Fruit fly (Drosophila melanogaster) whole organism, embryonic: Measurements from ENCODE around the gene CG46463.
A peak's percentile ranks its signal among the peaks of the same experiment; 100 is the strongest.

Source experiments
- Abd-B ChIP-seq: fragments of 200-800 bp; sonication (Bioruptor generic); optimal IDR thresholded peaks from 2 replicates; lab custom pipeline; 2018; ENCODE audit warnings: missing biosample characterization, mild to moderate bottlenecking, missing genetic modification characterization, moderate library complexity
- Aef1 ChIP-seq: fragments of 200-800 bp; sonication (Bioruptor generic); IDR thresholded peaks from 3 replicates; pipeline ENCODE4 v1.3.6; 2022; ENCODE audit warnings: missing biosample characterization, missing genetic modification characterization
- CG10366 ChIP-seq: fragments of 200-800 bp; sonication (Bioruptor generic); IDR thresholded peaks from 2 replicates; pipeline ENCODE4 v1.3.6; 2022; ENCODE audit warnings: missing biosample characterization, missing genetic modification characterization
- CG11696 ChIP-seq: fragments of 200-800 bp; sonication (Bioruptor generic); IDR thresholded peaks from 2 replicates; pipeline ENCODE4 v1.3.6; 2022; ENCODE audit warnings: missing biosample characterization, missing genetic modification characterization
- CG12236 ChIP-seq: fragments of 200-800 bp; sonication (Bioruptor generic); optimal IDR thresholded peaks from 2 replicates; lab custom pipeline; 2016; ENCODE audit warnings: missing biosample characterization, missing genetic modification characterization
- CG12659 ChIP-seq: fragments of 200-800 bp; sonication (Bioruptor generic); optimal IDR thresholded peaks from 3 replicates; lab custom pipeline; 2017; ENCODE audit warnings: mild to moderate bottlenecking, missing biosample characterization, missing genetic modification reagents, missing genetic modification characterization
- CG13424 ChIP-seq: fragments of 200-800 bp; sonication (Bioruptor generic); optimal IDR thresholded peaks from 2 replicates; lab custom pipeline; 2019; ENCODE audit warnings: missing biosample characterization, mild to moderate bottlenecking, missing genetic modification characterization, moderate library complexity
- CG1529 ChIP-seq: fragments of 200-800 bp; sonication (Bioruptor generic); optimal IDR thresholded peaks from 3 replicates; lab custom pipeline; 2018; ENCODE audit warnings: missing biosample characterization, missing genetic modification characterization
- CG15479 ChIP-seq: fragments of 200-800 bp; sonication (Bioruptor generic); optimal IDR thresholded peaks from 3 replicates; lab custom pipeline; 2019; ENCODE audit warnings: missing biosample characterization, mild to moderate bottlenecking, missing genetic modification characterization, moderate library complexity
- CG17385 ChIP-seq: fragments of 200-800 bp; sonication (Bioruptor generic); optimal IDR thresholded peaks from 3 replicates; lab custom pipeline; 2018; ENCODE audit warnings: missing biosample characterization, mild to moderate bottlenecking, missing genetic modification characterization
- CG17802 ChIP-seq: fragments of 200-800 bp; sonication (Bioruptor generic); optimal IDR thresholded peaks from 2 replicates; lab custom pipeline; 2018; ENCODE audit warnings: missing biosample characterization, mild to moderate bottlenecking, missing genetic modification characterization, moderate library complexity
- CG2129 ChIP-seq: fragments of 200-800 bp; sonication (Bioruptor generic); IDR thresholded peaks from 2 replicates; pipeline ENCODE4 v1.3.6; 2022; ENCODE audit warnings: missing biosample characterization, missing genetic modification characterization; ENCODE audit not compliant: partially characterized antibody
- CG34376 ChIP-seq: fragments of 200-800 bp; sonication (Bioruptor generic); optimal IDR thresholded peaks from 2 replicates; lab custom pipeline; 2018; ENCODE audit warnings: missing biosample characterization, mild to moderate bottlenecking, missing genetic modification characterization
- CG3726 ChIP-seq: fragments of 200-800 bp; sonication (Bioruptor generic); IDR thresholded peaks from 3 replicates; pipeline ENCODE4, ENCODE4 v1.3.6; 2022; ENCODE audit warnings: missing biosample characterization, missing genetic modification characterization
- CG4328 ChIP-seq: fragments of 200-800 bp; sonication (Bioruptor generic); optimal IDR thresholded peaks from 3 replicates; lab custom pipeline; 2017; ENCODE audit warnings: missing biosample characterization, missing genetic modification reagents, missing genetic modification characterization
- CG4360 ChIP-seq: fragments of 200-800 bp; sonication (Bioruptor generic); IDR thresholded peaks from 2 replicates; pipeline ENCODE4 v1.3.6; 2022; ENCODE audit warnings: missing biosample characterization, missing genetic modification characterization
- CG6689 ChIP-seq: fragments of 200-800 bp; sonication (Bioruptor generic); IDR thresholded peaks from 2 replicates; pipeline ENCODE4 v1.3.6; 2022; ENCODE audit warnings: missing biosample characterization, missing genetic modification characterization
- CG8478 ChIP-seq: fragments of >200 bp; optimal IDR thresholded peaks from 2 replicates; lab custom pipeline; 2018
- CG9817 ChIP-seq: fragments of 200-800 bp; sonication (Bioruptor generic); optimal IDR thresholded peaks from 2 replicates; lab custom pipeline; 2018; ENCODE audit warnings: missing biosample characterization, mild to moderate bottlenecking, missing genetic modification characterization, moderate library complexity
- Dbx ChIP-seq: fragments of 200-800 bp; sonication (Bioruptor generic); IDR thresholded peaks from 3 replicates; pipeline ENCODE4 v1.3.6; 2022; ENCODE audit warnings: missing biosample characterization, missing genetic modification characterization
- Eip74EF ChIP-seq, 2 experiments: fragments of 200-800 bp in 1 of 2; fragments of >200 bp in 1 of 2; sonication (Bioruptor generic) in 1 of 2; optimal IDR thresholded peaks; 2 replicates each; lab custom pipeline; 2017 to 2019; ENCODE audit warnings: missing biosample characterization in 2 of 2, missing genetic modification characterization in 2 of 2, mild to moderate bottlenecking in 1 of 2, moderate library complexity in 1 of 2
- Elba2 ChIP-seq: fragments of 200-800 bp; sonication (Bioruptor generic); optimal IDR thresholded peaks from 3 replicates; lab custom pipeline; 2016; ENCODE audit warnings: missing biosample characterization, missing genetic modification characterization
- Gug ChIP-seq: fragments of 200-800 bp; sonication (Bioruptor generic); IDR thresholded peaks from 4 replicates; pipeline ENCODE4 v1.3.6; 2022; ENCODE audit warnings: missing biosample characterization, missing genetic modification characterization
- Hey ChIP-seq: fragments of 200-800 bp; sonication (Bioruptor generic); optimal IDR thresholded peaks from 3 replicates; lab custom pipeline; 2018; ENCODE audit warnings: missing biosample characterization, mild to moderate bottlenecking, missing genetic modification characterization
- Hr39 ChIP-seq: fragments of >200 bp; optimal IDR thresholded peaks from 2 replicates; lab custom pipeline; 2017
- Oaz ChIP-seq: fragments of 200-800 bp; sonication (Bioruptor generic); IDR thresholded peaks from 2 replicates; pipeline ENCODE4 v1.3.6; 2022; ENCODE audit warnings: missing biosample characterization, missing genetic modification characterization
- PHDP ChIP-seq: fragments of 200-800 bp; sonication (Bioruptor generic); optimal IDR thresholded peaks from 3 replicates; lab custom pipeline; 2018; ENCODE audit warnings: missing biosample characterization, mild to moderate bottlenecking, missing genetic modification characterization, moderate library complexity
- Ssrp ChIP-seq: fragments of 200-800 bp; sonication (Bioruptor generic); optimal IDR thresholded peaks from 2 replicates; lab custom pipeline; 2018; ENCODE audit warnings: missing biosample characterization, mild to moderate bottlenecking, missing genetic modification characterization, moderate library complexity
- Stat92E ChIP-seq, 3 experiments: fragments of >200 bp in 2 of 3; fragments of 200-800 bp in 1 of 3; sonication (Bioruptor generic) in 1 of 3; optimal IDR thresholded peaks; 2 replicates each; lab custom pipeline; 2017 to 2019; ENCODE audit warnings: missing biosample characterization in 3 of 3, missing genetic modification characterization in 3 of 3, mild to moderate bottlenecking in 1 of 3, moderate library complexity in 1 of 3
- Taf1 ChIP-seq: fragments of 200-800 bp; sonication (Bioruptor generic); IDR thresholded peaks from 2 replicates; pipeline ENCODE4 v1.3.6; 2022; ENCODE audit warnings: missing biosample characterization, missing genetic modification characterization
- aop ChIP-seq: fragments of 200-800 bp; sonication (Bioruptor generic); IDR thresholded peaks from 2 replicates; pipeline ENCODE4 v1.3.6; 2022; ENCODE audit warnings: missing biosample characterization, missing genetic modification characterization
- bcd ChIP-seq: fragments of 200-800 bp; sonication (Bioruptor generic); optimal IDR thresholded peaks from 2 replicates; lab custom pipeline; 2017; ENCODE audit warnings: missing biosample characterization, mild to moderate bottlenecking, missing genetic modification characterization
- caup ChIP-seq: fragments of 200-800 bp; sonication (Bioruptor generic); optimal IDR thresholded peaks from 3 replicates; lab custom pipeline; 2017; ENCODE audit warnings: missing biosample characterization, mild to moderate bottlenecking, missing genetic modification characterization, moderate library complexity; ENCODE audit not compliant: severe bottlenecking
- cg ChIP-seq: fragments of 200-800 bp; sonication (Bioruptor generic); optimal IDR thresholded peaks from 3 replicates; lab custom pipeline; 2019; ENCODE audit warnings: missing biosample characterization, mild to moderate bottlenecking, missing genetic modification characterization, moderate library complexity
- chinmo ChIP-seq: fragments of 200-800 bp; sonication (Bioruptor generic); IDR thresholded peaks from 4 replicates; pipeline ENCODE4 v1.3.6; 2022; ENCODE audit warnings: missing biosample characterization, missing genetic modification characterization; ENCODE audit not compliant: partially characterized antibody
- crc ChIP-seq: fragments of 200-800 bp; sonication (Bioruptor generic); optimal IDR thresholded peaks from 2 replicates; lab custom pipeline; 2016; ENCODE audit warnings: missing biosample characterization, missing genetic modification characterization
- dmrt11E ChIP-seq: fragments of 200-800 bp; sonication (Bioruptor generic); optimal IDR thresholded peaks from 3 replicates; lab custom pipeline; 2018; ENCODE audit warnings: missing biosample characterization, mild to moderate bottlenecking, missing genetic modification characterization, moderate library complexity
- ems ChIP-seq: fragments of 200-800 bp; sonication (Bioruptor generic); optimal IDR thresholded peaks from 3 replicates; lab custom pipeline; 2016; ENCODE audit warnings: missing biosample characterization, missing genetic modification characterization
- esg ChIP-seq: fragments of 200-800 bp; sonication (Bioruptor generic); conservative IDR thresholded peaks from 2 replicates; pipeline ENCODE4 v1.3.6; 2022; ENCODE audit warnings: missing biosample characterization, missing genetic modification characterization
- jumu ChIP-seq: fragments of 200-800 bp; sonication (Bioruptor generic); optimal IDR thresholded peaks from 3 replicates; lab custom pipeline; 2016; ENCODE audit warnings: missing biosample characterization, missing genetic modification characterization
- klu ChIP-seq: fragments of 200-800 bp; sonication (Bioruptor generic); IDR thresholded peaks from 2 replicates; pipeline ENCODE4 v1.3.6; 2022; ENCODE audit warnings: missing biosample characterization, missing genetic modification characterization
- lilli ChIP-seq: fragments of 200-800 bp; sonication (Bioruptor generic); optimal IDR thresholded peaks from 3 replicates; lab custom pipeline; 2016; ENCODE audit warnings: missing biosample characterization, missing genetic modification characterization
- luna ChIP-seq: fragments of 200-800 bp; sonication (Bioruptor generic); optimal IDR thresholded peaks from 2 replicates; lab custom pipeline; 2016; ENCODE audit warnings: missing biosample characterization, missing genetic modification characterization
- nau ChIP-seq: fragments of 200-800 bp; sonication (Bioruptor generic); optimal IDR thresholded peaks from 3 replicates; lab custom pipeline; 2017; ENCODE audit warnings: missing biosample characterization, mild to moderate bottlenecking, missing genetic modification characterization, missing genetic modification reagents
- psq ChIP-seq: fragments of 200-800 bp; sonication (Bioruptor generic); optimal IDR thresholded peaks from 2 replicates; lab custom pipeline; 2017; ENCODE audit warnings: missing biosample characterization, missing genetic modification characterization
- salm ChIP-seq: fragments of 200-800 bp; sonication (Bioruptor generic); optimal IDR thresholded peaks from 2 replicates; lab custom pipeline; 2018; ENCODE audit warnings: missing biosample characterization, mild to moderate bottlenecking, missing genetic modification characterization
- sens-2 ChIP-seq: fragments of 200-800 bp; sonication (Bioruptor generic); IDR thresholded peaks from 2 replicates; pipeline ENCODE4 v1.3.6; 2022; ENCODE audit warnings: missing biosample characterization, missing genetic modification characterization
- sug ChIP-seq: fragments of 200-800 bp; optimal IDR thresholded peaks from 2 replicates; lab custom pipeline; 2019; ENCODE audit warnings: missing biosample characterization, mild to moderate bottlenecking, missing genetic modification characterization, moderate library complexity
- trh ChIP-seq: fragments of 200-800 bp; sonication (Bioruptor generic); optimal IDR thresholded peaks from 2 replicates; lab custom pipeline; 2016; ENCODE audit warnings: missing biosample characterization, missing genetic modification characterization

Gene CG46463

dm6 chr3L:3432656-3433344, 28.3 kb upstream of the CG46463 start (continued):
- no peak for TF ChIP-seq Hr39 (lab: Kevin White, UChicago)
- peak; percentile 70 for TF ChIP-seq CG1529 (GFP tag; lab: Kevin White, UChicago)
- TF ChIP-seq bcd (GFP tag; lab: Kevin White, UChicago) = peak; percentile 82
- peak; percentile 87 for TF ChIP-seq sug (tag; lab: Kevin White, UChicago)
- peak; percentile 88 for TF ChIP-seq CG10366 (GFP tag; lab: Robert Waterston, UW)
- peak; percentile 83 for TF ChIP-seq lilli (GFP tag; lab: Kevin White, UChicago)
- peak in 1 of 2 experiments; percentile 90 for TF ChIP-seq Eip74EF (GFP tag; optimal IDR thresholded peaks at IDR 0.05; lab: Kevin White, UChicago)
- peak; percentile 89 for TF ChIP-seq CG12659 (GFP tag; lab: Kevin White, UChicago)
- TF ChIP-seq CG3726 (GFP tag; lab: Robert Waterston, UW) = peak; percentile 79; the same call in 1 of the 3 replicates
- TF ChIP-seq CG9817 (tag; lab: Kevin White, UChicago) = peak; percentile 84
- TF ChIP-seq CG17385 (GFP tag; lab: Kevin White, UChicago) = peak; percentile 86
- TF ChIP-seq PHDP (tag; lab: Kevin White, UChicago) = peak; percentile 91
- peak; percentile 75 for TF ChIP-seq salm
- TF ChIP-seq klu (GFP tag; lab: Robert Waterston, UW) = peak; percentile 84
- peak; percentile 81 for TF ChIP-seq Oaz (GFP tag; lab: Robert Waterston, UW)
- peak; percentile 78 for TF ChIP-seq Ssrp
- TF ChIP-seq Aef1 (GFP tag; lab: Robert Waterston, UW) = peak; percentile 88
- TF ChIP-seq trh (GFP tag; lab: Kevin White, UChicago) = peak; percentile 57
- peak; percentile 55; the same call in 3 of the 4 replicates for TF ChIP-seq Gug (GFP tag; lab: Robert Waterston, UW)
- no peak for TF ChIP-seq cg
- peak; percentile 50 for TF ChIP-seq Hey
- TF ChIP-seq crc (GFP tag; lab: Kevin White, UChicago) = peak; percentile 40
- peak; percentile 71 for TF ChIP-seq sens-2 (GFP tag; lab: Robert Waterston, UW)
- peak; percentile 46 for TF ChIP-seq CG34376 (GFP tag; lab: Kevin White, UChicago)
- TF ChIP-seq caup (GFP tag; lab: Kevin White, UChicago) = peak; percentile 85
- TF ChIP-seq CG4328 (GFP tag; lab: Kevin White, UChicago) = peak; percentile 59
- no peak for TF ChIP-seq Stat92E (GFP tag; optimal IDR thresholded peaks at IDR 0.05; lab: Kevin White, UChicago)
- peak; percentile 76; the same call in 1 of the 4 replicates for TF ChIP-seq chinmo (GFP tag; lab: Robert Waterston, UW)
- no peak for TF ChIP-seq Elba2 (GFP tag; lab: Kevin White, UChicago)
- TF ChIP-seq CG8478 (lab: Kevin White, UChicago) = no peak
- peak; percentile 79 for TF ChIP-seq nau (GFP tag; lab: Kevin White, UChicago)
- peak; percentile 49; the same call in 1 of the 2 replicates for TF ChIP-seq Taf1
- TF ChIP-seq CG13424 (tag; lab: Kevin White, UChicago) = peak; percentile 89
- TF ChIP-seq Dbx (GFP tag; lab: Robert Waterston, UW) = peak; percentile 84
- TF ChIP-seq CG6689 (GFP tag; lab: Robert Waterston, UW) = peak; percentile 81
- TF ChIP-seq esg (GFP tag; lab: Robert Waterston, UW) = peak; percentile 86
- TF ChIP-seq CG2129 (GFP tag; lab: Robert Waterston, UW) = no peak
- no peak for TF ChIP-seq CG15479
- no peak for TF ChIP-seq luna (GFP tag; lab: Kevin White, UChicago)
- peak; percentile 53 for TF ChIP-seq ems
- TF ChIP-seq CG17802 = peak; percentile 16
- no peak for TF ChIP-seq jumu
- TF ChIP-seq CG12236 = no peak
- peak; percentile 39; the same call in 1 of the 2 replicates for TF ChIP-seq CG4360 (GFP tag; lab: Robert Waterston, UW)
- peak; percentile 73 for TF ChIP-seq Abd-B (GFP tag; lab: Kevin White, UChicago)
- TF ChIP-seq CG11696 (GFP tag; lab: Robert Waterston, UW) = peak; percentile 74; the same call in 1 of the 2 replicates
- TF ChIP-seq dmrt11E (tag; lab: Kevin White, UChicago) = peak; percentile 47
- TF ChIP-seq psq (GFP tag; lab: Kevin White, UChicago) = peak; percentile 20
- TF ChIP-seq aop = peak; percentile 36; the same call in 1 of the 2 replicates
